Worm (Caenorhabditis elegans): ENCODE data around the gene hex-1.

hex-1 gene

DNA sequence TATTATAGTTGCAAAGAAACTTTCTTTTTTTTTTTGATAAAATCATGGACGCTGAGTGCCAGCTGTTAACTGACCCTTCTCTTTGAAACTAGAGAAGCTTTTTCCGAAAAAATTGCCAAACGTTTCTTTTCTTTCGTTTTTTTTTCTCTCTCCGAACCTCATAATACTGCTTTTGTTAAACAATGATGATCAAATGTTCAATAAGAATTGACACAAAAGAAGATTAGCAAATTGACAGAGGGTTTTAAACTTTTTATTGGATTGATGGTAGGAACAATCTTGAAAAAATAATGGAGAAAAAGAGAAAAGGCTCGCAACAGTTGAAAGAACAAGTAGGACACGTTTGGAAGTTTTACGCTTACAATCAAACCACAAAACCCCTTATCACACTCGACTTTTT lies at the start of gene hex-1:
Gene hex-1, plus strand, starts transcription at position 301 of the 400 bp plus-strand sequence.
- TF ChIP-seq tab-1 (GFP tag; IDR thresholded peaks at IDR 0.05), result no peak

- TF ChIP-seq T22C8.4 (GFP tag; IDR thresholded peaks at IDR 0.05), result peak; percentile 32; the same call in 1 of the 2 replicates
- no peak for TF ChIP-seq ztf-29 (GFP tag; IDR thresholded peaks at IDR 0.05)
Measured at ce11 chrX:2176361-2176880, 44.5 kb upstream of the hex-1 start, which contains the start of gene F48B9.8. F48B9.8 (minus strand) TSS chrX:2176411.

- TF ChIP-seq med-1 (GFP tag; optimal IDR thresholded peaks at IDR 0.05; ENCODE audit: insufficient read depth) (no peak), klf-2 (GFP tag; conservative IDR thresholded peaks at IDR 0.05) (no peak), flt-1 (GFP tag; IDR thresholded peaks at IDR 0.05) (no peak), cog-1 (tag; optimal IDR thresholded peaks at IDR 0.05) (no peak), ztf-23 (GFP tag; IDR thresholded peaks at IDR 0.05) (no peak), ztf-29 (GFP tag; IDR thresholded peaks at IDR 0.05) (no peak), ref-1 (GFP tag; conservative IDR thresholded peaks at IDR 0.05) (no peak), tab-1 (GFP tag; IDR thresholded peaks at IDR 0.05) (no peak), T22C8.4 (GFP tag; IDR thresholded peaks at IDR 0.05) (no peak)
Measured at ce11 chrX:2177731-2178326, 43.1 kb upstream of the hex-1 start.

DNA sequence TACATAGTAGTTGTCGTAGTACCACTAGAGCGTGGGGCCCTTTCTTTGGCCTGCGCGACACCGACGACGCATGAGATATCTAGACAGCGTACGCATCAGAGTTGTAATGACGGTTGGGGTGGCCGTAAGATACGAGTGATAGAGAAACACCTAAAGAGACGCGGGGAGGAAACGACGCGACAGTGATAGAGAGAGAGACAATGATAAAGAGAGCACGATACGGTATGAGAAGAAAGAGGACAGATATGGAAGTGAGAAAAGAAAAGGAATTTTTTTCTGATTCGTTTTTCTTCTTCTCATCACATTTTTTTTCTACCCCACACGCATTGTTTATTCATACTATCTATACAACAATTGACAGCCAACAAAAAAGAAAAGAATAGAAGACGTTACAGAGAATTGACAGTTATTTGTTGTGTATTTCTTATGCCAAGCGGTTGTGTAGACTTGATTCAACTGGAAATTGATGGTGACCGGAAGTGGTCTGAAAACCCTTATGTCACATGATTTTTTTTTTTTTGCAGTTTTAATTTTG lies 42.5 kb upstream of the hex-1 start:
- no peak for TF ChIP-seq ref-1 (GFP tag; conservative IDR thresholded peaks at IDR 0.05)
- no peak for TF ChIP-seq ztf-23 (GFP tag; IDR thresholded peaks at IDR 0.05)
- TF ChIP-seq cog-1 (tag; optimal IDR thresholded peaks at IDR 0.05), result no peak
- no peak for TF ChIP-seq ztf-29 (GFP tag; IDR thresholded peaks at IDR 0.05)
- TF ChIP-seq med-1 (GFP tag; optimal IDR thresholded peaks at IDR 0.05; ENCODE audit: insufficient read depth), result no peak
- no peak for TF ChIP-seq tab-1 (GFP tag; IDR thresholded peaks at IDR 0.05)
- no peak for TF ChIP-seq T22C8.4 (GFP tag; IDR thresholded peaks at IDR 0.05)
- no peak for TF ChIP-seq flt-1 (GFP tag; IDR thresholded peaks at IDR 0.05)
- TF ChIP-seq klf-2 (GFP tag; conservative IDR thresholded peaks at IDR 0.05), result no peak

ce11 chrX:2180588-2180987 lies 40.4 kb upstream of the hex-1 start, which contains the start of gene F48B9.1:
F48B9.1 (plus strand) TSS chrX:2180888.
- no peak for TF ChIP-seq ztf-23 (GFP tag; IDR thresholded peaks at IDR 0.05)
- no peak for TF ChIP-seq klf-2 (GFP tag; conservative IDR thresholded peaks at IDR 0.05)
- TF ChIP-seq flt-1 (GFP tag; IDR thresholded peaks at IDR 0.05), result no peak
- TF ChIP-seq T22C8.4 (GFP tag; IDR thresholded peaks at IDR 0.05), result no peak
- no peak for TF ChIP-seq tab-1 (GFP tag; IDR thresholded peaks at IDR 0.05)
- TF ChIP-seq ztf-29 (GFP tag; IDR thresholded peaks at IDR 0.05), result no peak
- no peak for TF ChIP-seq cog-1 (tag; optimal IDR thresholded peaks at IDR 0.05)
- TF ChIP-seq med-1 (GFP tag; optimal IDR thresholded peaks at IDR 0.05; ENCODE audit: insufficient read depth), result no peak
- TF ChIP-seq ref-1 (GFP tag; conservative IDR thresholded peaks at IDR 0.05), result no peak

DNA sequence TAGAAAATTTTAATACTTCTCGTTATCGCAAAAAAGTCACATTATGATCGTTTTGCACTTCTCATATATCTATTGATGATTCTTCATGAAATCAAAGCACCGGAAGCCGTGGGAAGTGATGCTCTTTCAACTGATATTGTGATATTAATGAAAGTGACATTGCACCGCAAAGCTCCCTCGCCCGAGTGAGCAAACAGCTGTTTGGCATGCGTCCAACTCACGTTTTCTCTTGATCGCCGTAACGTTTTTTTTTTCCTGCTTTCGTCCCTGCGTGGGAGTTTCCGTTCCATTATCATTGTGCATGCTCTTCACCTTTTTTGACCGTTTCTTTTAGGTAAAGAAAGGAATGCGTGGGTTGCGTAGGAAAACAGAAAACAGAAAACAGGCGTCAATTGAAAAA lies 32.1 kb upstream of the hex-1 start:
- TF ChIP-seq flt-1 (GFP tag; IDR thresholded peaks at IDR 0.05) (no peak), ztf-23 (GFP tag; IDR thresholded peaks at IDR 0.05) (no peak), ref-1 (GFP tag; conservative IDR thresholded peaks at IDR 0.05) (no peak), ztf-29 (GFP tag; IDR thresholded peaks at IDR 0.05) (no peak), klf-2 (GFP tag; conservative IDR thresholded peaks at IDR 0.05) (no peak), T22C8.4 (GFP tag; IDR thresholded peaks at IDR 0.05) (no peak), cog-1 (tag; optimal IDR thresholded peaks at IDR 0.05) (no peak), tab-1 (GFP tag; IDR thresholded peaks at IDR 0.05) (no peak), med-1 (GFP tag; optimal IDR thresholded peaks at IDR 0.05; ENCODE audit: insufficient read depth) (no peak)

ce11 chrX:2190740-2191139 lies 30.2 kb upstream of the hex-1 start:
- TF ChIP-seq flt-1 (GFP tag; IDR thresholded peaks at IDR 0.05) (no peak), T22C8.4 (GFP tag; IDR thresholded peaks at IDR 0.05) (no peak), cog-1 (tag; optimal IDR thresholded peaks at IDR 0.05) (no peak), klf-2 (GFP tag; conservative IDR thresholded peaks at IDR 0.05) (no peak), ztf-23 (GFP tag; IDR thresholded peaks at IDR 0.05) (no peak), tab-1 (GFP tag; IDR thresholded peaks at IDR 0.05) (no peak), ztf-29 (GFP tag; IDR thresholded peaks at IDR 0.05) (no peak), ref-1 (GFP tag; conservative IDR thresholded peaks at IDR 0.05) (no peak), med-1 (GFP tag; optimal IDR thresholded peaks at IDR 0.05; ENCODE audit: insufficient read depth) (no peak)

DNA sequence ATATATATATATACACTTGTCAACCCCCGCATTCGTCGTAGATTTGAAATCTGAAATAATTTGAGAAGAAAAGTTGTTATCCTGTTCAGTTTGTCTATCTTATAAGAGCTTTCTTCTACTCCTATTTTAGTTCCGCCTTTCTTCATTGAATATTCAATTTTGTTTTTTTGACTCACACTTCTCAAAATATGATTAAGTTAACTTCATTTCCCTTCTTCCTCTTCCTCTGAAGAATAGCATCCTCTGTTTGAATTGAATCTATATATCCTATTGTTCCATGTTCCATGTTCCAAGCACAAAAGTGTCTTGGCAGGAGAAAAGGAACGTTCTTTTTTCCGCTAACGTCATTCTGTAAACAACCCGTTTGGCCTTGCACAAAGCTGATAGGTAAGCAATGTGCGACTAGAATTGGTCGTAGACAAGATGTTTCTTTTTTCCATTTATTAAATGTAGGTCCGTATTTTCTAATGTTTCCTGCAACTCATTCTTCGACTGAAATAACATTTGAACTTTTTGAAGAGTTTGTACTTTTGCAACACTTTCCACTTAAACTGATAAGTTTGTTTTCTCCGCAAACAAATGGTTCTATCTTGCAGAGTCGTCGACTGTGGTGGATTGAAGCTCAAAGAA lies 28.9 kb upstream of the hex-1 start, which contains the start of gene gap-1:
Gene gap-1, plus strand, starts transcription at position 580 of the 630 bp plus-strand sequence.
- no peak for TF ChIP-seq cog-1 (tag; optimal IDR thresholded peaks at IDR 0.05)
- no peak for TF ChIP-seq klf-2 (GFP tag; conservative IDR thresholded peaks at IDR 0.05)
- no peak for TF ChIP-seq tab-1 (GFP tag; IDR thresholded peaks at IDR 0.05)
- no peak for TF ChIP-seq ztf-29 (GFP tag; IDR thresholded peaks at IDR 0.05)
- TF ChIP-seq ref-1 (GFP tag; conservative IDR thresholded peaks at IDR 0.05), result no peak
- TF ChIP-seq flt-1 (GFP tag; IDR thresholded peaks at IDR 0.05), result no peak
- no peak for TF ChIP-seq med-1 (GFP tag; optimal IDR thresholded peaks at IDR 0.05; ENCODE audit: insufficient read depth)
- no peak for TF ChIP-seq T22C8.4 (GFP tag; IDR thresholded peaks at IDR 0.05)
- TF ChIP-seq ztf-23 (GFP tag; IDR thresholded peaks at IDR 0.05), result no peak

ce11 chrX:2197444-2197843 lies 23.5 kb upstream of the hex-1 start:
- TF ChIP-seq med-1 (GFP tag; optimal IDR thresholded peaks at IDR 0.05; ENCODE audit: insufficient read depth), result no peak
- TF ChIP-seq klf-2 (GFP tag; conservative IDR thresholded peaks at IDR 0.05), result no peak
- TF ChIP-seq T22C8.4 (GFP tag; IDR thresholded peaks at IDR 0.05), result no peak
- TF ChIP-seq ref-1 (GFP tag; conservative IDR thresholded peaks at IDR 0.05), result no peak
- no peak for TF ChIP-seq ztf-29 (GFP tag; IDR thresholded peaks at IDR 0.05)
- TF ChIP-seq tab-1 (GFP tag; IDR thresholded peaks at IDR 0.05), result no peak
- TF ChIP-seq cog-1 (tag; optimal IDR thresholded peaks at IDR 0.05), result no peak
- no peak for TF ChIP-seq ztf-23 (GFP tag; IDR thresholded peaks at IDR 0.05)
- TF ChIP-seq flt-1 (GFP tag; IDR thresholded peaks at IDR 0.05), result no peak

All from whole organism, midembryonic.